Worm (Caenorhabditis elegans): ENCODE data around the gene nhr-9.

ce11 chrIII:7063061-7063460 is 32.2 kb upstream of the nhr-9 start:
- TF ChIP-seq zag-1 (tag; optimal IDR thresholded peaks at IDR 0.05) (no peak), unc-62 (GFP tag; optimal IDR thresholded peaks at IDR 0.05) (no peak)

All from whole organism, L3 larva.